Worm (Caenorhabditis elegans) whole organism, L1 larva: Measurements from ENCODE around the gene cla-1.

Experiments
- blmp-1 ChIP-seq: fragments of 150-350 bp; optimal IDR thresholded peaks from 2 replicates; lab custom pipeline; 2014; ENCODE audit warnings: missing biosample characterization, missing genetic modification characterization
- dpl-1 ChIP-seq, 3 experiments: fragments of 150-350 bp in 2 of 3; sonication (generic microtip) in 1 of 3; optimal IDR thresholded peaks; 2 replicates each; lab custom pipeline; 2014 to 2017; ENCODE audit warnings: missing biosample characterization in 3 of 3, missing genetic modification characterization in 3 of 3, missing genetic modification reagents in 3 of 3
- fos-1 ChIP-seq: fragments of 150-350 bp; optimal IDR thresholded peaks from 2 replicates; lab custom pipeline; 2014; ENCODE audit warnings: missing biosample characterization, missing genetic modification characterization
- hlh-17 ChIP-seq: fragments of 200-800 bp; sonication (Bioruptor generic); optimal IDR thresholded peaks from 2 replicates; lab custom pipeline; 2018; ENCODE audit warnings: missing genetic modification characterization, mild to moderate bottlenecking, missing compliant biosample characterization, moderate library complexity, borderline replicate concordance
- lin-13 ChIP-seq: fragments of 150-350 bp; optimal IDR thresholded peaks from 2 replicates; lab custom pipeline; 2014; ENCODE audit warnings: missing biosample characterization, missing genetic modification reagents, missing genetic modification characterization
- mdl-1 ChIP-seq, 2 experiments: fragments of 150-350 bp; optimal IDR thresholded peaks; 2 replicates each; lab custom pipeline; 2014 to 2017; ENCODE audit warnings: missing biosample characterization in 2 of 2, missing genetic modification characterization in 2 of 2, inconsistent platforms in 1 of 2
- nhr-76 ChIP-seq: sonication (generic microtip); optimal IDR thresholded peaks from 2 replicates; lab custom pipeline; 2017; ENCODE audit warnings: missing biosample characterization, missing genetic modification characterization
- nhr-77 ChIP-seq: fragments of 150-350 bp; optimal IDR thresholded peaks from 2 replicates; lab custom pipeline; 2014; ENCODE audit warnings: missing biosample characterization, missing genetic modification characterization
- pqm-1 ChIP-seq: sonication (generic microtip); optimal IDR thresholded peaks from 3 replicates; lab custom pipeline; 2017; ENCODE audit warnings: missing biosample characterization, missing genetic modification characterization
- rnt-1 ChIP-seq: sonication (generic microtip); optimal IDR thresholded peaks from 2 replicates; lab custom pipeline; 2016; ENCODE audit warnings: mild to moderate bottlenecking, missing genetic modification characterization, moderate library complexity, missing compliant biosample characterization
- zag-1 ChIP-seq: fragments of 150-350 bp; optimal IDR thresholded peaks from 2 replicates; lab custom pipeline; 2014; ENCODE audit warnings: missing biosample characterization, missing genetic modification characterization

- TF ChIP-seq hlh-17 (GFP tag; lab: Kevin White, UChicago) (no peak), lin-13 (no peak), blmp-1 (tag; lab: Kevin White, UChicago) (no peak), dpl-1 (GFP tag; optimal IDR thresholded peaks at IDR 0.05; lab: Kevin White, UChicago) (no peak), fos-1 (no peak), nhr-76 (tag; lab: Kevin White, UChicago) (no peak), nhr-77 (no peak), pqm-1 (no peak), rnt-1 (no peak), zag-1 (tag; lab: Kevin White, UChicago) (no peak), mdl-1 (tag; optimal IDR thresholded peaks at IDR 0.05; lab: Kevin White, UChicago) (no peak)
Measured at ce11 chrIV:7650433-7650832, 61.7 kb downstream of the cla-1 start.
